Fruit fly (Drosophila melanogaster) whole organism, embryonic: ENCODE results near the gene CG34429.
A peak's percentile ranks its signal among the peaks of the same experiment; 100 is the strongest.

ENCODE experiments used
- Adf1 ChIP-seq: fragments of 200-800 bp; sonication (Bioruptor generic); IDR thresholded peaks from 2 replicates; pipeline ENCODE4 v1.3.6; 2022; ENCODE audit warnings: missing biosample characterization, missing genetic modification characterization
- Antp ChIP-seq: fragments of 200-800 bp; sonication (Bioruptor generic); optimal IDR thresholded peaks from 3 replicates; lab custom pipeline; 2016; ENCODE audit warnings: missing biosample characterization, missing genetic modification characterization
- Blimp-1 ChIP-seq: fragments of 200-800 bp; sonication (Bioruptor generic); optimal IDR thresholded peaks from 3 replicates; lab custom pipeline; 2018; ENCODE audit warnings: missing biosample characterization, missing genetic modification characterization, mild to moderate bottlenecking, moderate library complexity, missing genetic modification reagents
- Bteb2 ChIP-seq: fragments of 200-800 bp; sonication (Bioruptor generic); optimal IDR thresholded peaks from 2 replicates; lab custom pipeline; 2016; ENCODE audit warnings: missing biosample characterization, missing genetic modification characterization
- CG10274 ChIP-seq: fragments of 200-800 bp; sonication (Bioruptor generic); optimal IDR thresholded peaks from 3 replicates; lab custom pipeline; 2017; ENCODE audit warnings: missing biosample characterization, mild to moderate bottlenecking, missing genetic modification characterization
- CG11093 ChIP-seq: fragments of 200-800 bp; sonication (Bioruptor generic); IDR thresholded peaks from 3 replicates; pipeline ENCODE4 v1.3.6; 2022; ENCODE audit warnings: missing biosample characterization, missing genetic modification characterization
- CG11560 ChIP-seq: fragments of 200-800 bp; sonication (Bioruptor generic); IDR thresholded peaks from 3 replicates; pipeline ENCODE4 v1.3.6; 2022; ENCODE audit warnings: missing biosample characterization, missing genetic modification characterization
- CG13296 ChIP-seq: fragments of 200-800 bp; sonication (Bioruptor generic); optimal IDR thresholded peaks from 3 replicates; lab custom pipeline; 2018; ENCODE audit warnings: missing biosample characterization, mild to moderate bottlenecking, missing genetic modification characterization
- CG15479 ChIP-seq: fragments of 200-800 bp; sonication (Bioruptor generic); optimal IDR thresholded peaks from 3 replicates; lab custom pipeline; 2019; ENCODE audit warnings: missing biosample characterization, mild to moderate bottlenecking, missing genetic modification characterization, moderate library complexity
- CG16779 ChIP-seq: fragments of 200-800 bp; sonication (Bioruptor generic); IDR thresholded peaks from 2 replicates; pipeline ENCODE4 v1.3.6; 2022; ENCODE audit warnings: missing biosample characterization, missing genetic modification characterization
- CG18599 ChIP-seq: fragments of 200-800 bp; sonication (Bioruptor generic); optimal IDR thresholded peaks from 3 replicates; lab custom pipeline; 2017; ENCODE audit warnings: missing biosample characterization, missing genetic modification characterization, mild to moderate bottlenecking, moderate library complexity, missing genetic modification reagents
- CG2678 ChIP-seq: fragments of 200-800 bp; sonication (Bioruptor generic); optimal IDR thresholded peaks from 3 replicates; lab custom pipeline; 2019; ENCODE audit warnings: missing biosample characterization, mild to moderate bottlenecking, missing genetic modification characterization, moderate library complexity
- CG30431 ChIP-seq: fragments of 200-800 bp; sonication (Bioruptor generic); optimal IDR thresholded peaks from 2 replicates; lab custom pipeline; 2017; ENCODE audit warnings: missing biosample characterization, missing genetic modification characterization
- CG31224 ChIP-seq: fragments of 200-800 bp; sonication (Bioruptor generic); IDR thresholded peaks from 2 replicates; pipeline ENCODE4 v1.3.6; 2022; ENCODE audit warnings: missing biosample characterization, missing genetic modification characterization
- CG34376 ChIP-seq: fragments of 200-800 bp; sonication (Bioruptor generic); optimal IDR thresholded peaks from 2 replicates; lab custom pipeline; 2018; ENCODE audit warnings: missing biosample characterization, mild to moderate bottlenecking, missing genetic modification characterization
- CG3995 ChIP-seq: fragments of 200-800 bp; sonication (Bioruptor generic); optimal IDR thresholded peaks from 3 replicates; lab custom pipeline; 2016; ENCODE audit warnings: missing biosample characterization, missing genetic modification characterization
- CG5953 ChIP-seq: fragments of 200-800 bp; sonication (Bioruptor generic); IDR thresholded peaks from 2 replicates; pipeline ENCODE4 v1.3.6; 2022; ENCODE audit warnings: missing biosample characterization, missing genetic modification characterization
- CG7271 ChIP-seq: fragments of 200-800 bp; sonication (Bioruptor generic); optimal IDR thresholded peaks from 2 replicates; lab custom pipeline; 2018; ENCODE audit warnings: missing biosample characterization, mild to moderate bottlenecking, missing genetic modification characterization, moderate library complexity
- CG8359 ChIP-seq: fragments of 200-800 bp; sonication (Bioruptor generic); optimal IDR thresholded peaks from 2 replicates; lab custom pipeline; 2017; ENCODE audit warnings: missing biosample characterization, mild to moderate bottlenecking, missing genetic modification characterization, borderline replicate concordance
- CG8478 ChIP-seq: fragments of >200 bp; optimal IDR thresholded peaks from 2 replicates; lab custom pipeline; 2018
- CG8765 ChIP-seq: fragments of 200-800 bp; sonication (Bioruptor generic); IDR thresholded peaks from 2 replicates; pipeline ENCODE4 v1.3.6; 2022; ENCODE audit warnings: missing biosample characterization, missing genetic modification characterization
- D19B ChIP-seq: fragments of 200-800 bp; sonication (Bioruptor generic); optimal IDR thresholded peaks from 2 replicates; lab custom pipeline; 2017; ENCODE audit warnings: missing biosample characterization, mild to moderate bottlenecking, missing genetic modification characterization
- Dip3 ChIP-seq: fragments of 200-800 bp; sonication (Bioruptor generic); optimal IDR thresholded peaks from 3 replicates; lab custom pipeline; 2016; ENCODE audit warnings: missing biosample characterization, missing genetic modification characterization
- Dref ChIP-seq: fragments of 200-800 bp; sonication (Bioruptor generic); IDR thresholded peaks from 2 replicates; pipeline ENCODE4 v1.3.6; 2022; ENCODE audit warnings: missing biosample characterization, missing genetic modification characterization
- Ets65A ChIP-seq: fragments of 200-800 bp; sonication (Bioruptor generic); peaks from one replicate; lab custom pipeline; 2016; ENCODE audit warnings: missing biosample characterization, missing genetic modification characterization
- Gug ChIP-seq: fragments of 200-800 bp; sonication (Bioruptor generic); IDR thresholded peaks from 4 replicates; pipeline ENCODE4 v1.3.6; 2022; ENCODE audit warnings: missing biosample characterization, missing genetic modification characterization
- HLHmδ ChIP-seq: fragments of 200-800 bp; sonication (Bioruptor generic); optimal IDR thresholded peaks from 2 replicates; lab custom pipeline; 2018; ENCODE audit warnings: missing biosample characterization, mild to moderate bottlenecking, missing genetic modification characterization, moderate library complexity
- Hand ChIP-seq: fragments of 200-800 bp; sonication (Bioruptor generic); optimal IDR thresholded peaks from 2 replicates; lab custom pipeline; 2017; ENCODE audit warnings: mild to moderate bottlenecking, missing biosample characterization, missing genetic modification reagents, missing genetic modification characterization
- MTF-1 ChIP-seq: fragments of 200-800 bp; sonication (Bioruptor generic); optimal IDR thresholded peaks from 2 replicates; lab custom pipeline; 2018; ENCODE audit warnings: missing biosample characterization, mild to moderate bottlenecking, missing genetic modification characterization, borderline replicate concordance
- Nf-YC ChIP-seq: fragments of 200-800 bp; optimal IDR thresholded peaks from 3 replicates; lab custom pipeline; 2019; ENCODE audit warnings: missing biosample characterization, mild to moderate bottlenecking, missing genetic modification characterization, moderate library complexity
- Oli ChIP-seq: fragments of 200-800 bp; sonication (Bioruptor generic); optimal IDR thresholded peaks from 2 replicates; lab custom pipeline; 2018; ENCODE audit warnings: missing biosample characterization, mild to moderate bottlenecking, missing genetic modification characterization, moderate library complexity
- Poxn ChIP-seq: fragments of 200-800 bp; sonication (Bioruptor generic); IDR thresholded peaks from 2 replicates; pipeline ENCODE4 v1.3.6; 2022; ENCODE audit warnings: missing biosample characterization, missing genetic modification characterization
- Xbp1 ChIP-seq: fragments of 200-800 bp; sonication (Bioruptor generic); optimal IDR thresholded peaks from 3 replicates; lab custom pipeline; 2016; ENCODE audit warnings: missing biosample characterization, mild to moderate bottlenecking, missing genetic modification characterization
- abd-A ChIP-seq: fragments of 200-800 bp; sonication (Bioruptor generic); optimal IDR thresholded peaks from 3 replicates; lab custom pipeline; 2019; ENCODE audit warnings: missing biosample characterization, mild to moderate bottlenecking, missing genetic modification characterization, moderate library complexity
- az2 ChIP-seq: fragments of 200-800 bp; sonication (Bioruptor generic); optimal IDR thresholded peaks from 3 replicates; lab custom pipeline; 2016; ENCODE audit warnings: missing biosample characterization, missing genetic modification characterization
- bigmax ChIP-seq: fragments of 200-800 bp; sonication (Bioruptor generic); optimal IDR thresholded peaks from 2 replicates; lab custom pipeline; 2018; ENCODE audit warnings: missing biosample characterization, mild to moderate bottlenecking, missing genetic modification characterization
- btn ChIP-seq: fragments of 200-800 bp; sonication (Bioruptor generic); optimal IDR thresholded peaks from 2 replicates; lab custom pipeline; 2016; ENCODE audit warnings: missing biosample characterization, missing genetic modification characterization
- cad ChIP-seq: fragments of >200 bp; optimal IDR thresholded peaks from 2 replicates; lab custom pipeline; 2017; ENCODE audit warnings: missing biosample characterization, missing genetic modification characterization
- cas ChIP-seq: fragments of 200-800 bp; sonication (Bioruptor generic); IDR thresholded peaks from 2 replicates; pipeline ENCODE4 v1.3.6; 2022; ENCODE audit warnings: missing biosample characterization, missing genetic modification characterization
- chinmo ChIP-seq: fragments of 200-800 bp; sonication (Bioruptor generic); IDR thresholded peaks from 4 replicates; pipeline ENCODE4 v1.3.6; 2022; ENCODE audit warnings: missing biosample characterization, missing genetic modification characterization; ENCODE audit not compliant: partially characterized antibody
- crol ChIP-seq: fragments of 200-800 bp; sonication (Bioruptor generic); IDR thresholded peaks from 2 replicates; pipeline ENCODE4 v1.3.6; 2022; ENCODE audit warnings: missing biosample characterization, missing genetic modification characterization
- eve ChIP-seq, 2 experiments: fragments of >200 bp; optimal IDR thresholded peaks; 2 replicates each; lab custom pipeline; 2017; ENCODE audit warnings: missing biosample characterization in 2 of 2, missing genetic modification characterization in 2 of 2
- h ChIP-seq: fragments of >200 bp; optimal IDR thresholded peaks from 2 replicates; lab custom pipeline; 2017
- inv ChIP-seq: fragments of 200-800 bp; sonication (Bioruptor generic); IDR thresholded peaks from 2 replicates; pipeline ENCODE4 v1.3.6; 2022; ENCODE audit warnings: missing biosample characterization, missing genetic modification characterization; ENCODE audit not compliant: partially characterized antibody
- lbe ChIP-seq: fragments of 200-800 bp; sonication (Bioruptor generic); optimal IDR thresholded peaks from 2 replicates; lab custom pipeline; 2016; ENCODE audit warnings: missing biosample characterization, mild to moderate bottlenecking, missing genetic modification characterization
- lola ChIP-seq, 3 experiments: fragments of >200 bp in 2 of 3; fragments of 200-800 bp in 1 of 3; sonication (Bioruptor generic) in 1 of 3; optimal IDR thresholded peaks; 2 replicates each; lab custom pipeline; 2017 to 2019; ENCODE audit warnings: missing biosample characterization in 3 of 3, missing genetic modification characterization in 3 of 3, mild to moderate bottlenecking in 1 of 3, moderate library complexity in 1 of 3
- nmo ChIP-seq: fragments of 200-800 bp; sonication (Bioruptor generic); optimal IDR thresholded peaks from 2 replicates; lab custom pipeline; 2018; ENCODE audit warnings: missing biosample characterization, mild to moderate bottlenecking, missing genetic modification characterization, moderate library complexity
- peb ChIP-seq: fragments of 200-800 bp; sonication (Bioruptor generic); IDR thresholded peaks from 2 replicates; pipeline ENCODE4 v1.3.6; 2022; ENCODE audit warnings: missing biosample characterization, missing genetic modification characterization
- sens ChIP-seq: fragments of 200-800 bp; sonication (Bioruptor generic); peaks from one replicate; lab custom pipeline; 2016; ENCODE audit warnings: missing biosample characterization, missing genetic modification characterization
- slbo ChIP-seq: fragments of 200-800 bp; sonication (Bioruptor generic); IDR thresholded peaks from 2 replicates; pipeline ENCODE4 v1.3.6; 2022; ENCODE audit warnings: missing biosample characterization, missing genetic modification characterization
- ssp ChIP-seq: fragments of 200-800 bp; sonication (Bioruptor generic); IDR thresholded peaks from 2 replicates; pipeline ENCODE4 v1.3.6; 2022; ENCODE audit warnings: missing biosample characterization, missing genetic modification characterization
- tio ChIP-seq: fragments of 200-800 bp; sonication (Bioruptor generic); optimal IDR thresholded peaks from 2 replicates; lab custom pipeline; 2017; ENCODE audit warnings: missing biosample characterization, missing genetic modification characterization, inconsistent platforms

The CG34429 gene

dm6 chr3L:13080418-13080817, 17.6 kb downstream of the CG34429 start:
- TF ChIP-seq CG34376 (GFP tag; lab: Kevin White, UChicago), result no peak
- TF ChIP-seq ssp, result no peak
- TF ChIP-seq CG11093 (GFP tag; lab: Robert Waterston, UW), result no peak
- TF ChIP-seq peb (GFP tag; lab: Robert Waterston, UW), result no peak
- TF ChIP-seq nmo (GFP tag; lab: Kevin White, UChicago), result no peak
- TF ChIP-seq Oli (tag; lab: Kevin White, UChicago), result no peak
- no peak for TF ChIP-seq crol (GFP tag; lab: Robert Waterston, UW)
- no peak for TF ChIP-seq cad (GFP tag; lab: Kevin White, UChicago)
- TF ChIP-seq CG3995 (GFP tag; lab: Kevin White, UChicago), result no peak
- TF ChIP-seq Gug (GFP tag; lab: Robert Waterston, UW), result no peak
- no peak for TF ChIP-seq bigmax
- TF ChIP-seq inv (GFP tag; lab: Robert Waterston, UW), result no peak
- TF ChIP-seq Blimp-1, result no peak
- TF ChIP-seq h, result no peak
- TF ChIP-seq Dref (GFP tag; lab: Robert Waterston, UW), result no peak
- TF ChIP-seq Antp, result no peak
- no peak for TF ChIP-seq Adf1
- TF ChIP-seq eve (GFP tag; optimal IDR thresholded peaks at IDR 0.05; lab: Kevin White, UChicago), result no peak
- no peak for TF ChIP-seq Bteb2
- peak; percentile 60 for TF ChIP-seq Ets65A
- no peak for TF ChIP-seq CG10274 (GFP tag; lab: Kevin White, UChicago)
- peak; percentile 75 for TF ChIP-seq sens (GFP tag; lab: Kevin White, UChicago)
- no peak for TF ChIP-seq CG31224 (GFP tag; lab: Robert Waterston, UW)
- peak; percentile 1 for TF ChIP-seq CG18599 (GFP tag; lab: Kevin White, UChicago)
- no peak for TF ChIP-seq D19B
- TF ChIP-seq CG8765 (GFP tag; lab: Robert Waterston, UW), result no peak
- TF ChIP-seq chinmo (GFP tag; lab: Robert Waterston, UW), result no peak
- peak; percentile 41 for TF ChIP-seq CG8478 (lab: Kevin White, UChicago)
- TF ChIP-seq Dip3, result no peak
- no peak for TF ChIP-seq btn (GFP tag; lab: Kevin White, UChicago)
- TF ChIP-seq HLHmδ, result no peak
- TF ChIP-seq CG30431 (GFP tag; lab: Kevin White, UChicago), result no peak
- no peak for TF ChIP-seq Xbp1 (GFP tag; lab: Kevin White, UChicago)

dm6 chr3L:13081284-13081937, 18.6 kb downstream of the CG34429 start:
- TF ChIP-seq ssp, result no peak
- TF ChIP-seq CG5953 (GFP tag; lab: Robert Waterston, UW), result no peak
- TF ChIP-seq Hand (GFP tag; lab: Kevin White, UChicago), result no peak
- TF ChIP-seq sens (GFP tag; lab: Kevin White, UChicago), result no peak
- TF ChIP-seq lbe, result no peak
- no peak for TF ChIP-seq cas (GFP tag; lab: Robert Waterston, UW)
- no peak for TF ChIP-seq slbo
- TF ChIP-seq CG11560 (tag; lab: Robert Waterston, UW), result no peak
- no peak for TF ChIP-seq CG13296 (GFP tag; lab: Kevin White, UChicago)
- TF ChIP-seq az2, result no peak
- no peak for TF ChIP-seq Poxn (GFP tag; lab: Robert Waterston, UW)
- no peak for TF ChIP-seq CG8359 (GFP tag; lab: Kevin White, UChicago)
- TF ChIP-seq MTF-1 (GFP tag; lab: Kevin White, UChicago), result no peak
- TF ChIP-seq CG8478 (lab: Kevin White, UChicago), result peak; percentile 63
- no peak for TF ChIP-seq lola (GFP tag; optimal IDR thresholded peaks at IDR 0.05; lab: Kevin White, UChicago)
- no peak for TF ChIP-seq CG2678 (tag; lab: Kevin White, UChicago)
- TF ChIP-seq cad (GFP tag; lab: Kevin White, UChicago), result peak; percentile 95
- no peak for TF ChIP-seq abd-A (tag; lab: Kevin White, UChicago)
- TF ChIP-seq CG7271, result peak; percentile 61
- no peak for TF ChIP-seq CG16779 (GFP tag; lab: Robert Waterston, UW)
- no peak for TF ChIP-seq Nf-YC
- TF ChIP-seq tio (GFP tag; lab: Kevin White, UChicago), result no peak
- TF ChIP-seq CG15479 (GFP tag; lab: Kevin White, UChicago), result peak; percentile 16
